Worm (Caenorhabditis elegans): ENCODE measurements around the gene srbc-19.

The srbc-19 gene

ce11 chrV:2190383-2190782, 23.8 kb upstream of the srbc-19 start:
- TF ChIP-seq ceh-18 (tag; optimal IDR thresholded peaks at IDR 0.05) (no peak), npax-4 (tag; optimal IDR thresholded peaks at IDR 0.05) (no peak), C38D4.7 (GFP tag; optimal IDR thresholded peaks at IDR 0.05) (no peak), T23F11.4 (GFP tag; optimal IDR thresholded peaks at IDR 0.05) (no peak), nhr-232 (tag; optimal IDR thresholded peaks at IDR 0.05) (no peak), unc-42 (tag; optimal IDR thresholded peaks at IDR 0.05) (no peak), zip-5 (tag; optimal IDR thresholded peaks at IDR 0.05) (no peak), gmeb-2 (tag; optimal IDR thresholded peaks at IDR 0.05) (no peak), sox-4 (tag; optimal IDR thresholded peaks at IDR 0.05) (no peak), ceh-30 (tag; optimal IDR thresholded peaks at IDR 0.05) (no peak), K09A11.1 (tag; optimal IDR thresholded peaks at IDR 0.05; ENCODE audit: insufficient read depth) (no peak), elt-2 (tag; optimal IDR thresholded peaks at IDR 0.05) (no peak), fkh-6 (tag; optimal IDR thresholded peaks at IDR 0.05) (no peak), ahr-1 (tag; optimal IDR thresholded peaks at IDR 0.05) (no peak), che-1 (tag; optimal IDR thresholded peaks at IDR 0.05) (no peak), ceh-2 (tag; optimal IDR thresholded peaks at IDR 0.05) (no peak)

DNA sequence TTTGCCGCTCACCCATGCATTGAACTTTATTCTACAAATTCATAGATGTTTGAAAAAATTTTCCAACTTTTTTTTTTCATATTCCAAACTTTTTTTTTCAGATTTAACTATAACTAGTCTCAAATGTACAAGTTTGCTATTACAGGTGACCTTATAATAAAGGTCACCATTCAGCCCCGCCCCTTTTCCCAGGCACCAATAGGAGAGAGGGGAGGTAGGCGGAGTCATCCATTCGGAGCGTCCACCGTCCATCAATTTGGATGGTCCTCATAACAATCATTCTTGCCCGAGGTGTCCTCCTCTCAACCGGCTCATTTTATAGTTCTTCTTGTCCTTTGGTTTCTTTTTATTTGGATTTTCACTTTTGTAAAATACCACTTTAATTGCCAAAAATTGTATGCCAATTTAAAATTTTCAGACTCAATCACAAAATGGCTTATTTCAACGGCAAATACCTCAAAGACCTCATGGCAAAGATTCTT, 21.3 kb upstream of the srbc-19 start, which contains the start of gene Y5H2B.3:
Gene Y5H2B.3 (plus strand): TSS at position 432 of the 482 bp plus-strand sequence.
- TF ChIP-seq nfya-1 (tag; optimal IDR thresholded peaks at IDR 0.05) (peak; percentile 60), hlh-30 (tag; optimal IDR thresholded peaks at IDR 0.05; ENCODE audit: insufficient read depth) (no peak), nhr-11 (tag; optimal IDR thresholded peaks at IDR 0.05) (no peak), tbx-2 (tag; optimal IDR thresholded peaks at IDR 0.05) (no peak)

ce11 chrV:2185486-2185885, 18.9 kb upstream of the srbc-19 start:
- TF ChIP-seq zip-5 (tag; optimal IDR thresholded peaks at IDR 0.05), result no peak
- peak; percentile 5 for TF ChIP-seq elt-4 (tag; optimal IDR thresholded peaks at IDR 0.05)

DNA sequence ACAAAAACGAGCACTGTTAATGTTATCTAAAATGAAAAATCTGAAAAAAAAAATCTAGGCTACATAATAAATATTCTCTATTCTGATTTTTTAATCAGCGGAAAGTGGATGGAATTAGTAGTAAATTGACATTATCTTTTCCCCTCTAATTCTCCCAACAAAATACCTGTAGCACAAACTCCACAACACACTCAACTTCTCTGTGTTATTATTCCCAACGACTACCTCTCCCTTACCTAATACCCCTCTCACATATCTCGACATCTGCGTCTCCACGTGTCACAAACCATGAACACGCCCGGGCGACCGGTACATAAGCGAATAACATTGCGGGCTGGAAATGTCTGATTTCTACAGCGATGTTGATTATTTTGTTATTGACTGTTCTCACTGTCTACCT, 16.6 kb upstream of the srbc-19 start, which contains the start of gene cyp-33C2:
Gene cyp-33C2 (plus strand): TSS at position 327 of the 400 bp plus-strand sequence.
- TF ChIP-seq fkh-6 (tag; optimal IDR thresholded peaks at IDR 0.05) (no peak), ceh-19 (GFP tag; optimal IDR thresholded peaks at IDR 0.05) (no peak), elt-2 (tag; optimal IDR thresholded peaks at IDR 0.05) (no peak), unc-3 (GFP tag; conservative IDR thresholded peaks at IDR 0.05) (no peak), unc-3 (tag; optimal IDR thresholded peaks at IDR 0.05) (no peak), madf-2 (tag; optimal IDR thresholded peaks at IDR 0.05) (no peak), T23F11.4 (GFP tag; optimal IDR thresholded peaks at IDR 0.05) (no peak), sox-2 (GFP tag; IDR thresholded peaks at IDR 0.05) (no peak), eyg-1 (tag; optimal IDR thresholded peaks at IDR 0.05) (no peak), ceh-14 (tag; optimal IDR thresholded peaks at IDR 0.05) (no peak)

ce11 chrV:2181738-2182137, 15.2 kb upstream of the srbc-19 start, which contains the start of gene srbc-16:
srbc-16 (plus strand) TSS chrV:2182038.
- TF ChIP-seq npax-4 (tag; optimal IDR thresholded peaks at IDR 0.05) (no peak), ceh-14 (tag; optimal IDR thresholded peaks at IDR 0.05) (no peak), ceh-22 (tag; optimal IDR thresholded peaks at IDR 0.05) (no peak), ceh-45 (GFP tag; IDR thresholded peaks at IDR 0.05) (no peak)

ce11 chrV:2179214-2179613, 12.6 kb upstream of the srbc-19 start, which contains the start of gene cyp-33C1:
cyp-33C1 (plus strand) TSS chrV:2179514.
- TF ChIP-seq ceh-45 (GFP tag; IDR thresholded peaks at IDR 0.05) (no peak), hlh-15 (tag; optimal IDR thresholded peaks at IDR 0.05) (no peak), K09A11.1 (tag; optimal IDR thresholded peaks at IDR 0.05; ENCODE audit: insufficient read depth) (no peak), sox-4 (tag; optimal IDR thresholded peaks at IDR 0.05) (no peak), pha-2 (tag; optimal IDR thresholded peaks at IDR 0.05) (no peak), unc-86 (tag; optimal IDR thresholded peaks at IDR 0.05) (no peak), odd-2 (tag; optimal IDR thresholded peaks at IDR 0.05) (no peak), tbx-7 (tag; optimal IDR thresholded peaks at IDR 0.05) (no peak), dve-1 (tag; optimal IDR thresholded peaks at IDR 0.05) (no peak)
